Fruit fly (Drosophila melanogaster): ENCODE measurements around the gene CG5157.

- TF ChIP-seq Dll (optimal IDR thresholded peaks at IDR 0.05), result no peak
- TF ChIP-seq usp (GFP tag; optimal IDR thresholded peaks at IDR 0.05), result no peak
- no peak for TF ChIP-seq CG8478 (optimal IDR thresholded peaks at IDR 0.05)
- TF ChIP-seq pan (optimal IDR thresholded peaks at IDR 0.05), result no peak
- TF ChIP-seq psq (optimal IDR thresholded peaks at IDR 0.05), result no peak
Observed at dm6 chr3L:16139131-16139530, 1.5 kb upstream of the CG5157 start.

Data from whole organism.